Fruit fly (Drosophila melanogaster): ENCODE results near the gene comm2.

comm2 gene

dm6 chr3L:15672800-15673199 lies 26.9 kb downstream of the comm2 start (continued):
- TF ChIP-seq CG3065 (GFP tag; optimal IDR thresholded peaks at IDR 0.05): no peak
- TF ChIP-seq danr (GFP tag; IDR thresholded peaks at IDR 0.05): no peak
- TF ChIP-seq CG6689 (GFP tag; IDR thresholded peaks at IDR 0.05): no peak
- TF ChIP-seq CG32767 (GFP tag; IDR thresholded peaks at IDR 0.05): no peak
- no peak for TF ChIP-seq CG11695 (GFP tag; IDR thresholded peaks at IDR 0.05)
- TF ChIP-seq CG12391 (tag; optimal IDR thresholded peaks at IDR 0.05): peak; percentile 54
- TF ChIP-seq lov (optimal IDR thresholded peaks at IDR 0.05): no peak
- no peak for TF ChIP-seq lov (GFP tag; IDR thresholded peaks at IDR 0.05)
- no peak for TF ChIP-seq btn (GFP tag; optimal IDR thresholded peaks at IDR 0.05)
- no peak for TF ChIP-seq mam (GFP tag; optimal IDR thresholded peaks at IDR 0.05)
- no peak for TF ChIP-seq dm (GFP tag; optimal IDR thresholded peaks at IDR 0.05)
- TF ChIP-seq Ptx1 (GFP tag; IDR thresholded peaks at IDR 0.05): no peak
- peak; percentile 30 for TF ChIP-seq Asciz (GFP tag; optimal IDR thresholded peaks at IDR 0.05)
- TF ChIP-seq ap (GFP tag; IDR thresholded peaks at IDR 0.05): no peak
- no peak for TF ChIP-seq so (GFP tag; IDR thresholded peaks at IDR 0.05)
- TF ChIP-seq chm (GFP tag; IDR thresholded peaks at IDR 0.05): no peak
- TF ChIP-seq row (GFP tag; IDR thresholded peaks at IDR 0.05): peak; percentile 22; the same call in 1 of the 3 replicates
- TF ChIP-seq Xbp1 (GFP tag; optimal IDR thresholded peaks at IDR 0.05): peak; percentile 21
- TF ChIP-seq CG13424 (tag; optimal IDR thresholded peaks at IDR 0.05): peak; percentile 29
- TF ChIP-seq NfI (GFP tag; optimal IDR thresholded peaks at IDR 0.05): no peak
- no peak for TF ChIP-seq peb (GFP tag; IDR thresholded peaks at IDR 0.05)
- no peak for TF ChIP-seq trh (GFP tag; optimal IDR thresholded peaks at IDR 0.05)
- no peak for TF ChIP-seq Abd-B (GFP tag; optimal IDR thresholded peaks at IDR 0.05)
- TF ChIP-seq Jarid2 (GFP tag; optimal IDR thresholded peaks at IDR 0.05): no peak
- TF ChIP-seq Spps (tag; optimal IDR thresholded peaks at IDR 0.05): peak; percentile 31
- TF ChIP-seq zen (tag; optimal IDR thresholded peaks at IDR 0.05): peak; percentile 46
- TF ChIP-seq kni (GFP tag; optimal IDR thresholded peaks at IDR 0.05): no peak
- no peak for TF ChIP-seq sqz (GFP tag; optimal IDR thresholded peaks at IDR 0.05)
- no peak for TF ChIP-seq CG8765 (GFP tag; IDR thresholded peaks at IDR 0.05)
- TF ChIP-seq MBD-R2 (GFP tag; IDR thresholded peaks at IDR 0.05): no peak
- TF ChIP-seq phol (tag; optimal IDR thresholded peaks at IDR 0.05): peak; percentile 48
- no peak for TF ChIP-seq B-H2 (GFP tag; optimal IDR thresholded peaks at IDR 0.05)
- TF ChIP-seq HmgD (GFP tag; optimal IDR thresholded peaks at IDR 0.05): no peak
- peak; percentile 51 for TF ChIP-seq grau (tag; optimal IDR thresholded peaks at IDR 0.05)
- TF ChIP-seq Hr3 (GFP tag; optimal IDR thresholded peaks at IDR 0.05): no peak
- TF ChIP-seq Vsx1 (GFP tag; optimal IDR thresholded peaks at IDR 0.05): no peak
- TF ChIP-seq sens (GFP tag): peak; percentile 87
- TF ChIP-seq Drgx (GFP tag; IDR thresholded peaks at IDR 0.05): no peak
- TF ChIP-seq Sin3A (optimal IDR thresholded peaks at IDR 0.05): no peak
- TF ChIP-seq CG9932 (GFP tag; IDR thresholded peaks at IDR 0.05): no peak
- peak; percentile 20 to 29 for TF ChIP-seq chif (GFP tag; optimal IDR thresholded peaks at IDR 0.05)
- TF ChIP-seq CG2116 (GFP tag; optimal IDR thresholded peaks at IDR 0.05): no peak
- no peak for TF ChIP-seq crol (GFP tag; IDR thresholded peaks at IDR 0.05)
- TF ChIP-seq chinmo (GFP tag; IDR thresholded peaks at IDR 0.05; ENCODE audit: partially characterized antibody): no peak
- no peak for TF ChIP-seq Nf-YA (GFP tag; IDR thresholded peaks at IDR 0.05)
- peak; percentile 59 for TF ChIP-seq nmo (GFP tag; optimal IDR thresholded peaks at IDR 0.05)
- no peak for TF ChIP-seq al (GFP tag; IDR thresholded peaks at IDR 0.05)
- TF ChIP-seq dmrt11E (tag; optimal IDR thresholded peaks at IDR 0.05): peak; percentile 88
- TF ChIP-seq Poxn (GFP tag; IDR thresholded peaks at IDR 0.05): no peak
- no peak for TF ChIP-seq yki (optimal IDR thresholded peaks at IDR 0.05)
- TF ChIP-seq CG2129 (GFP tag; IDR thresholded peaks at IDR 0.05; ENCODE audit: partially characterized antibody): no peak
- TF ChIP-seq BtbVII (GFP tag; optimal IDR thresholded peaks at IDR 0.05): no peak
- no peak for TF ChIP-seq Kr (GFP tag; optimal IDR thresholded peaks at IDR 0.05)
- TF ChIP-seq CG2120 (GFP tag; optimal IDR thresholded peaks at IDR 0.05): no peak
